Worm (Caenorhabditis elegans): ENCODE results near the gene Y111B2A.2.

DNA sequence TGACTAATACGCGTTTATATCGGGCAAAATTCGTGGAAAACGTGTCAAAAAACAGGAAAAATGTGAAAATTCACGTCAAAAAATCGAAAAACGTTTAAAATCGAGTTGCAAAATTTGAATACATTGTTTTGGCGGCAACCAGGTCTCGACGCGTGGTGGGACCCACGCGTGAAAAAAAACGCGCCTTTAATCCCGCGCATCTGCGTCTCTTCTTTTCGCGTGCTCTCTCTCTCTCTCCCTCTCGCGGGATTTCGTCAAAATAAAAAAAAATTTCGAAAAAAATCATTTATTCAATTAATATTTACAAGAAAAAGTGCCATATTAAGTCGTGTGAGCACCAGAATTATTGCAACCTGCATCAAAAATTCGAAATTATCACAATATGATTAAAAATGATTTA lies 42.6 kb upstream of the Y111B2A.2 start, which contains the start of gene ani-1:
- no peak for TF ChIP-seq fax-1 (tag; optimal IDR thresholded peaks at IDR 0.05)
- TF ChIP-seq fkh-10 (GFP tag; optimal IDR thresholded peaks at IDR 0.05): no peak
- no peak for TF ChIP-seq C08G9.2 (tag; optimal IDR thresholded peaks at IDR 0.05)
- TF ChIP-seq elt-2 (tag; optimal IDR thresholded peaks at IDR 0.05): no peak
- no peak for TF ChIP-seq nhr-11 (tag; optimal IDR thresholded peaks at IDR 0.05)
- TF ChIP-seq sox-4 (tag; optimal IDR thresholded peaks at IDR 0.05): no peak
- TF ChIP-seq gmeb-2 (tag; optimal IDR thresholded peaks at IDR 0.05): no peak
- TF ChIP-seq pqm-1 (tag; optimal IDR thresholded peaks at IDR 0.05): no peak
- no peak for TF ChIP-seq unc-86 (tag; optimal IDR thresholded peaks at IDR 0.05)
